Worm (Caenorhabditis elegans): ENCODE measurements around the gene C25H3.10.
A peak's percentile ranks its signal among the peaks of the same experiment; 100 is the strongest.

- TF ChIP-seq unc-62 (GFP tag; optimal IDR thresholded peaks at IDR 0.05) (no peak), ces-1 (GFP tag; optimal IDR thresholded peaks at IDR 0.05) (no peak), fkh-10 (GFP tag; optimal IDR thresholded peaks at IDR 0.05) (no peak), lsy-2 (tag; optimal IDR thresholded peaks at IDR 0.05) (no peak), nhr-77 (tag; optimal IDR thresholded peaks at IDR 0.05) (no peak), elt-3 (tag; optimal IDR thresholded peaks at IDR 0.05) (no peak), elt-2 (tag; optimal IDR thresholded peaks at IDR 0.05) (peak; percentile 96), snu-23 (GFP tag; optimal IDR thresholded peaks at IDR 0.05) (no peak), tlp-1 (tag; optimal IDR thresholded peaks at IDR 0.05) (no peak), lin-39 (tag; optimal IDR thresholded peaks at IDR 0.05) (no peak)
Observed at ce11 chrII:5747312-5747711, 48.5 kb upstream of the C25H3.10 start.

Data from whole organism, L1 larva.